Fruit fly (Drosophila melanogaster) whole organism, wandering third instar larva: ENCODE measurements around the gene CG5078.

Experiments
- Abd-B ChIP-seq: fragments of >200 bp; optimal IDR thresholded peaks from 2 replicates; lab custom pipeline; 2017; ENCODE audit warnings: missing biosample characterization, missing genetic modification characterization
- CG32264 ChIP-seq: fragments of 200-800 bp; sonication (Bioruptor generic); optimal IDR thresholded peaks from 2 replicates; lab custom pipeline; 2016; ENCODE audit warnings: missing biosample characterization, missing genetic modification characterization
- CG9705 ChIP-seq: fragments of 200-800 bp; sonication (Bioruptor generic); optimal IDR thresholded peaks from 2 replicates; lab custom pipeline; 2018; ENCODE audit warnings: missing biosample characterization, mild to moderate bottlenecking, missing genetic modification characterization
- CrebA ChIP-seq: fragments of 200-800 bp; sonication (Bioruptor generic); optimal IDR thresholded peaks from 2 replicates; lab custom pipeline; 2016; ENCODE audit warnings: missing biosample characterization, mild to moderate bottlenecking, missing genetic modification characterization, borderline replicate concordance
- GATAd ChIP-seq: sonication (Bioruptor generic); optimal IDR thresholded peaks from 2 replicates; lab custom pipeline; 2016; ENCODE audit warnings: missing biosample characterization, missing genetic modification characterization
- HLH106 ChIP-seq: fragments of 200-800 bp; optimal IDR thresholded peaks from 3 replicates; lab custom pipeline; 2019; ENCODE audit warnings: missing biosample characterization, mild to moderate bottlenecking, missing genetic modification characterization, moderate library complexity
- Hnf4 ChIP-seq: fragments of 200-800 bp; sonication (Bioruptor generic); optimal IDR thresholded peaks from 2 replicates; lab custom pipeline; 2016; ENCODE audit warnings: missing biosample characterization, mild to moderate bottlenecking, missing genetic modification characterization
- Hr78 ChIP-seq: fragments of >200 bp; optimal IDR thresholded peaks from 2 replicates; lab custom pipeline; 2017; ENCODE audit warnings: missing biosample characterization, missing genetic modification characterization
- Hr83 ChIP-seq: fragments of 200-300 bp; sonication (Bioruptor generic); optimal IDR thresholded peaks from 2 replicates; lab custom pipeline; 2016; ENCODE audit warnings: missing biosample characterization, mild to moderate bottlenecking, missing genetic modification characterization, moderate library complexity; ENCODE audit not compliant: poor library complexity, severe bottlenecking
- Mio ChIP-seq: sonication (Bioruptor generic); optimal IDR thresholded peaks from 2 replicates; lab custom pipeline; 2016; ENCODE audit warnings: missing biosample characterization, missing genetic modification characterization
- Myc ChIP-seq: fragments of >200 bp; optimal IDR thresholded peaks from 2 replicates; lab custom pipeline; 2017
- N ChIP-seq: fragments of >200 bp; optimal IDR thresholded peaks from 2 replicates; lab custom pipeline; 2018; ENCODE audit warnings: missing biosample characterization, missing external identifiers, missing genetic modification characterization
- OdsH ChIP-seq: fragments of 200-800 bp; sonication (Bioruptor generic); optimal IDR thresholded peaks from 2 replicates; lab custom pipeline; 2016; ENCODE audit warnings: missing biosample characterization, mild to moderate bottlenecking, missing genetic modification characterization
- Rel ChIP-seq, 2 experiments: fragments of 200-800 bp; sonication (Bioruptor generic) in 1 of 2; optimal IDR thresholded peaks; 2 replicates in 1 of 2; 3 replicates in 1 of 2; lab custom pipeline; 2016 to 2019; ENCODE audit warnings: mild to moderate bottlenecking in 2 of 2, missing biosample characterization in 2 of 2, missing genetic modification characterization in 2 of 2, moderate library complexity in 1 of 2
- Sp1 ChIP-seq: fragments of 200-800 bp; sonication (Bioruptor generic); optimal IDR thresholded peaks from 3 replicates; lab custom pipeline; 2019; ENCODE audit warnings: missing biosample characterization, mild to moderate bottlenecking, missing genetic modification characterization, moderate library complexity
- Vsx2 ChIP-seq: fragments of 200-300, 225-300 bp; sonication (Bioruptor generic); optimal IDR thresholded peaks from 2 replicates; lab custom pipeline; 2018; ENCODE audit warnings: missing biosample characterization, missing genetic modification characterization; ENCODE audit not compliant: partially characterized antibody
- br ChIP-seq: fragments of 200-800 bp; sonication (Bioruptor generic); optimal IDR thresholded peaks from 2 replicates; lab custom pipeline; 2016; ENCODE audit warnings: missing biosample characterization, missing genetic modification characterization
- brk ChIP-seq: fragments of 200-800 bp; sonication (Bioruptor generic); optimal IDR thresholded peaks from 2 replicates; lab custom pipeline; 2016; ENCODE audit warnings: missing biosample characterization, mild to moderate bottlenecking, missing genetic modification characterization
- dl ChIP-seq, 2 experiments: fragments of 175-275, 200-275 bp in 1 of 2; fragments of 200-275 bp in 1 of 2; sonication (Bioruptor generic); optimal IDR thresholded peaks; lab custom pipeline; 2018; ENCODE audit warnings: mild to moderate bottlenecking in 2 of 2, missing biosample characterization in 2 of 2, missing genetic modification characterization in 2 of 2, moderate library complexity in 2 of 2; ENCODE audit not compliant: partially characterized antibody in 2 of 2, insufficient read depth in 1 of 2
- dmrt93B ChIP-seq: fragments of 200-800 bp; sonication (Bioruptor generic); optimal IDR thresholded peaks from 2 replicates; lab custom pipeline; 2018; ENCODE audit warnings: missing biosample characterization, mild to moderate bottlenecking, missing genetic modification characterization
- dsf ChIP-seq: sonication (Bioruptor generic); optimal IDR thresholded peaks from 2 replicates; lab custom pipeline; 2016; ENCODE audit warnings: missing biosample characterization, missing genetic modification characterization, borderline replicate concordance
- ey ChIP-seq: fragments of 200-800 bp; sonication (Bioruptor generic); optimal IDR thresholded peaks from 2 replicates; lab custom pipeline; 2016; ENCODE audit warnings: missing biosample characterization, missing genetic modification characterization
- foxo ChIP-seq, 2 experiments: fragments of 200-800 bp; sonication (Bioruptor generic); optimal IDR thresholded peaks; 2 replicates in 1 of 2; 3 replicates in 1 of 2; lab custom pipeline; 2016 to 2017; ENCODE audit warnings: missing biosample characterization in 2 of 2, missing genetic modification characterization in 2 of 2
- fru ChIP-seq: fragments of 200-800 bp; sonication (Bioruptor generic); optimal IDR thresholded peaks from 3 replicates; lab custom pipeline; 2016; ENCODE audit warnings: missing biosample characterization, mild to moderate bottlenecking, missing genetic modification characterization
- h ChIP-seq: fragments of 200-800 bp; sonication (Bioruptor generic); optimal IDR thresholded peaks from 3 replicates; lab custom pipeline; 2016; ENCODE audit warnings: missing biosample characterization, mild to moderate bottlenecking, missing genetic modification characterization
- jim ChIP-seq: fragments of 175-275, 200-325 bp; sonication (Bioruptor generic); optimal IDR thresholded peaks from 2 replicates; lab custom pipeline; 2016; ENCODE audit warnings: missing biosample characterization, mild to moderate bottlenecking, missing genetic modification characterization
- psq ChIP-seq: fragments of 200-800 bp; sonication (Bioruptor generic); optimal IDR thresholded peaks from 3 replicates; lab custom pipeline; 2017; ENCODE audit warnings: missing biosample characterization, mild to moderate bottlenecking, missing genetic modification characterization, moderate library complexity
- rgr ChIP-seq: fragments of 200-800 bp; sonication (Bioruptor generic); optimal IDR thresholded peaks from 3 replicates; lab custom pipeline; 2016; ENCODE audit warnings: missing biosample characterization, mild to moderate bottlenecking, missing genetic modification characterization
- sage ChIP-seq: fragments of 200-800 bp; sonication (Bioruptor generic); optimal IDR thresholded peaks from 2 replicates; lab custom pipeline; 2016; ENCODE audit warnings: missing biosample characterization, mild to moderate bottlenecking, missing genetic modification characterization
- sv ChIP-seq: fragments of 200-800 bp; sonication (Bioruptor generic); optimal IDR thresholded peaks from 3 replicates; lab custom pipeline; 2016; ENCODE audit warnings: missing biosample characterization, missing genetic modification characterization
- tai ChIP-seq: sonication (Bioruptor generic); optimal IDR thresholded peaks from 2 replicates; lab custom pipeline; 2016; ENCODE audit warnings: missing biosample characterization, missing genetic modification characterization
- usp ChIP-seq: fragments of >200 bp; optimal IDR thresholded peaks from 2 replicates; lab custom pipeline; 2017; ENCODE audit warnings: missing biosample characterization, missing genetic modification characterization
- woc ChIP-seq: sonication (Bioruptor generic); optimal IDR thresholded peaks from 2 replicates; lab custom pipeline; 2016; ENCODE audit warnings: missing biosample characterization, mild to moderate bottlenecking, missing genetic modification characterization

CG5078 gene

DNA sequence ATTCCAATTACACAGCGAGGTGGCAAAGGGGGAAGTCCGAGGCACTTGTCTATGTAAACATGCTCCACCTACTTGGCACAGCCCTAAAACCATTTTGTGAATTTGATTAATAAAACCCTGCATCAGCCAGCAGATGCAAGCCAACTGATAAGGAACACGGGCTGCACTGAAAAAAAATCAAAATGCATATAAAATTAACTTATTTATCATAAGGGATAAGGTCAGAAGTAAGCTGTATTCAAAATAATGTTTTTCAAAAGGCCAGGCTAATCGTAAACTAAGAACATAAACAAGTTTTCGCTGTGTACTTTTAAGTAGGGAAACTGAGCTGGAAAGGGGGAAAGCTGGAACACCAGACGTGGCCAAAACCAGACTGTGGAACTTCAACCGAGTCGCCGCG is 46.0 kb downstream of the CG5078 start:
- TF ChIP-seq ey (peak; percentile 25), Rel (GFP tag; optimal IDR thresholded peaks at IDR 0.05; lab: Kevin White, UChicago) (no peak), Rel (tag; optimal IDR thresholded peaks at IDR 0.05; lab: Kevin White, UChicago) (no peak), GATAd (GFP tag; lab: Kevin White, UChicago) (no peak), woc (peak; percentile 19), foxo (GFP tag; optimal IDR thresholded peaks at IDR 0.05; lab: Kevin White, UChicago) (peak in 1 of 2 experiments; percentile 55), Abd-B (GFP tag; lab: Kevin White, UChicago) (no peak), CrebA (GFP tag; lab: Kevin White, UChicago) (no peak), Hr83 (GFP tag; lab: Kevin White, UChicago) (no peak), dmrt93B (GFP tag; lab: Kevin White, UChicago) (no peak), h (peak; percentile 56), br (GFP tag; lab: Kevin White, UChicago) (peak; percentile 23), Hnf4 (GFP tag; lab: Kevin White, UChicago) (peak; percentile 23), Vsx2 (GFP tag; lab: Kevin White, UChicago) (no peak), rgr (peak; percentile 12), Hr78 (GFP tag; lab: Kevin White, UChicago) (no peak), fru (GFP tag; lab: Kevin White, UChicago) (peak; percentile 55), jim (GFP tag; lab: Kevin White, UChicago) (no peak), OdsH (GFP tag; lab: Kevin White, UChicago) (peak; percentile 20)

- TF ChIP-seq fru (GFP tag; lab: Kevin White, UChicago) (peak; percentile 77), sv (no peak), CG9705 (GFP tag; lab: Kevin White, UChicago) (peak; percentile 62), Hnf4 (GFP tag; lab: Kevin White, UChicago) (peak; percentile 78), h (peak; percentile 83), Myc (no peak), OdsH (GFP tag; lab: Kevin White, UChicago) (peak; percentile 72), sage (GFP tag; lab: Kevin White, UChicago) (peak; percentile 58), rgr (peak; percentile 82), ey (peak; percentile 81), CG32264 (peak; percentile 63), Sp1 (GFP tag; lab: Kevin White, UChicago) (peak; percentile 84), jim (GFP tag; lab: Kevin White, UChicago) (no peak), N (no peak), dl (GFP tag; optimal IDR thresholded peaks at IDR 0.05; lab: Kevin White, UChicago; ENCODE audit: insufficient read depth in 1 of 2, partially characterized antibody in 2 of 2) (no peak), HLH106 (tag; lab: Kevin White, UChicago) (peak; percentile 91), dmrt93B (GFP tag; lab: Kevin White, UChicago) (peak; percentile 68), dsf (GFP tag; lab: Kevin White, UChicago) (peak; percentile 10), Rel (GFP tag; optimal IDR thresholded peaks at IDR 0.05; lab: Kevin White, UChicago) (no peak), Rel (tag; optimal IDR thresholded peaks at IDR 0.05; lab: Kevin White, UChicago) (peak; percentile 36), usp (GFP tag; lab: Kevin White, UChicago) (no peak), foxo (GFP tag; optimal IDR thresholded peaks at IDR 0.05; lab: Kevin White, UChicago) (peak in 1 of 2 experiments; percentile 84), brk (peak; percentile 30), Mio (GFP tag; lab: Kevin White, UChicago) (no peak), psq (GFP tag; lab: Kevin White, UChicago) (peak; percentile 65), tai (peak; percentile 45), woc (peak; percentile 68), CrebA (GFP tag; lab: Kevin White, UChicago) (no peak), Hr78 (GFP tag; lab: Kevin White, UChicago) (no peak), br (GFP tag; lab: Kevin White, UChicago) (peak; percentile 84)
- TF ChIP-seq, all 38 proteins: peak for 20
Measured at dm6 chr3L:20556371-20556770, 50.5 kb downstream of the CG5078 start.
